Worm (Caenorhabditis elegans) whole organism, early embryonic: ENCODE data around the gene fbxa-75.

Experiments used
- flt-1 ChIP-seq: fragments of 200-800 bp; sonication (Bioruptor generic); IDR thresholded peaks from 2 replicates; pipeline ENCODE4 v1.3.6; 2022; ENCODE audit warnings: missing genetic modification characterization, missing compliant biosample characterization
- sea-1 ChIP-seq: fragments of 200-800 bp; sonication (Bioruptor generic); conservative IDR thresholded peaks from 2 replicates; pipeline ENCODE4 v1.3.6; 2022; ENCODE audit warnings: missing genetic modification characterization, missing compliant biosample characterization
- tbx-11 ChIP-seq: fragments of 200-800 bp; sonication (Bioruptor generic); IDR thresholded peaks from 2 replicates; pipeline ENCODE4 v1.3.6; 2022; ENCODE audit warnings: missing genetic modification characterization, missing compliant biosample characterization

DNA sequence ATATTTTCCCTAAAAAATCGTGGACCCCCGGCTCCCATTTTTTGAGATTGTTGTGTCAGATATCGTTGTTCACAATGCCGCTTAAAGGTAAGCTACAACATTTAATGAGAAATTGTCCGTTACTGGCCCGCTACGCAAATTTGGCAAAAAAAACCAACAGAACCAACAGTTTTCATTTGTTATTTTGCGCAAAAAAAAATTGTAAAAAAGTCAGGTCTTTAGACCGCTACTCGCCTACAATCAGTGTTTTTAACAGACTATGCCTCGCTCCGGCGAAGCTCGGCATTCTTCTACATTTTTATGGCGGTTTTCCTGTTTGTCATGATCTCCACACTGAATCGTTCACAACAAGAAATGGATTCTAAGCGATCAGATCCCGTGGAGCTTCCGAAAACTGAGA is 5.4 kb downstream of the fbxa-75 start, which contains the start of gene Y82E9BL.12:
- TF ChIP-seq flt-1 (GFP tag; lab: Robert Waterston, UW) (no peak), sea-1 (no peak), tbx-11 (GFP tag; lab: Robert Waterston, UW) (no peak)
